Worm (Caenorhabditis elegans) whole organism, L4/young adult: ENCODE data around the gene fli-1.

Experiments used
- W03F9.2 ChIP-seq: fragments of 150-350 bp; optimal IDR thresholded peaks from 2 replicates; lab custom pipeline; 2014; ENCODE audit warnings: missing biosample characterization, missing genetic modification characterization
- dao-5 ChIP-seq: sonication (generic microtip); optimal IDR thresholded peaks from 2 replicates; lab custom pipeline; 2016; ENCODE audit warnings: missing genotype, missing genetic modification characterization, moderate library complexity, missing compliant biosample characterization
- him-1 ChIP-seq: sonication (generic microtip); optimal IDR thresholded peaks from 2 replicates; lab custom pipeline; 2016; ENCODE audit warnings: missing genotype, missing genetic modification reagents, missing genetic modification characterization, missing compliant biosample characterization

The fli-1 gene

ce11 chrIII:8683679-8684263 is at the start of gene fli-1:
fli-1 (minus strand) TSS chrIII:8683736.
- TF ChIP-seq W03F9.2 (tag; lab: Kevin White, UChicago) = peak; percentile 52
- no peak for TF ChIP-seq him-1 (tag; lab: Kevin White, UChicago)

- no peak for TF ChIP-seq him-1 (tag; lab: Kevin White, UChicago)
- no peak for TF ChIP-seq dao-5 (tag; lab: Kevin White, UChicago)
- no peak for TF ChIP-seq W03F9.2 (tag; lab: Kevin White, UChicago)
Measured at ce11 chrIII:8733237-8733636, 49.7 kb upstream of the fli-1 start.

ce11 chrIII:8731973-8732372 is 48.4 kb upstream of the fli-1 start:
- no peak for TF ChIP-seq him-1 (tag; lab: Kevin White, UChicago)
- TF ChIP-seq dao-5 (tag; lab: Kevin White, UChicago) = no peak
- no peak for TF ChIP-seq W03F9.2 (tag; lab: Kevin White, UChicago)

ce11 chrIII:8731310-8731709 is 47.8 kb upstream of the fli-1 start, which contains the start of gene ZK370.4:
ZK370.4 (minus strand) TSS chrIII:8731410.
- TF ChIP-seq him-1 (tag; lab: Kevin White, UChicago) (no peak), dao-5 (tag; lab: Kevin White, UChicago) (no peak), W03F9.2 (tag; lab: Kevin White, UChicago) (no peak)

- no peak for TF ChIP-seq him-1 (tag; lab: Kevin White, UChicago)
- no peak for TF ChIP-seq W03F9.2 (tag; lab: Kevin White, UChicago)
- no peak for TF ChIP-seq dao-5 (tag; lab: Kevin White, UChicago)
Measured at ce11 chrIII:8726019-8726894, 42.7 kb upstream of the fli-1 start.

ce11 chrIII:8725224-8725623 is 41.7 kb upstream of the fli-1 start:
- TF ChIP-seq him-1 (tag; lab: Kevin White, UChicago) = no peak
- TF ChIP-seq W03F9.2 (tag; lab: Kevin White, UChicago) = no peak
- TF ChIP-seq dao-5 (tag; lab: Kevin White, UChicago) = no peak

- TF ChIP-seq W03F9.2 (tag; lab: Kevin White, UChicago) (no peak), him-1 (tag; lab: Kevin White, UChicago) (no peak), dao-5 (tag; lab: Kevin White, UChicago) (no peak)
Measured at ce11 chrIII:8719769-8720252, 36.3 kb upstream of the fli-1 start, which contains the start of gene hipr-1. hipr-1 (plus strand) TSS chrIII:8720202.

ce11 chrIII:8719105-8719504 is 35.6 kb upstream of the fli-1 start:
- TF ChIP-seq him-1 (tag; lab: Kevin White, UChicago) = no peak
- TF ChIP-seq W03F9.2 (tag; lab: Kevin White, UChicago) = no peak
- TF ChIP-seq dao-5 (tag; lab: Kevin White, UChicago) = no peak

ce11 chrIII:8718592-8718991 is 35.1 kb upstream of the fli-1 start:
- no peak for TF ChIP-seq him-1 (tag; lab: Kevin White, UChicago)
- no peak for TF ChIP-seq W03F9.2 (tag; lab: Kevin White, UChicago)
- no peak for TF ChIP-seq dao-5 (tag; lab: Kevin White, UChicago)

ce11 chrIII:8717231-8717694 is 33.7 kb upstream of the fli-1 start, which contains the start of gene mrpl-11:
mrpl-11 (plus strand) TSS chrIII:8717644.
- TF ChIP-seq W03F9.2 (tag; lab: Kevin White, UChicago) = no peak
- no peak for TF ChIP-seq dao-5 (tag; lab: Kevin White, UChicago)
- TF ChIP-seq him-1 (tag; lab: Kevin White, UChicago) = no peak

ce11 chrIII:8716084-8716483 is 32.5 kb upstream of the fli-1 start, which contains the start of gene B0303.14:
B0303.14 (minus strand) TSS chrIII:8716184.
- no peak for TF ChIP-seq dao-5 (tag; lab: Kevin White, UChicago)
- TF ChIP-seq W03F9.2 (tag; lab: Kevin White, UChicago) = no peak
- TF ChIP-seq him-1 (tag; lab: Kevin White, UChicago) = no peak

ce11 chrIII:8712968-8713367 is 29.4 kb upstream of the fli-1 start:
- no peak for TF ChIP-seq him-1 (tag; lab: Kevin White, UChicago)
- no peak for TF ChIP-seq W03F9.2 (tag; lab: Kevin White, UChicago)
- TF ChIP-seq dao-5 (tag; lab: Kevin White, UChicago) = no peak

- TF ChIP-seq dao-5 (tag; lab: Kevin White, UChicago) (no peak), W03F9.2 (tag; lab: Kevin White, UChicago) (no peak), him-1 (tag; lab: Kevin White, UChicago) (no peak)
Measured at ce11 chrIII:8710310-8710709, 26.8 kb upstream of the fli-1 start, which contains the start of gene B0303.11. B0303.11 (minus strand) TSS chrIII:8710410.
